Worm (Caenorhabditis elegans) whole organism, L2 larva: ENCODE measurements around the gene str-4.

Source experiments
- ZK546.5 ChIP-seq: sonication (generic microtip); optimal IDR thresholded peaks from 2 replicates; lab custom pipeline; 2017; ENCODE audit warnings: missing biosample characterization, missing genetic modification characterization
- fos-1 ChIP-seq: fragments of 150-350 bp; optimal IDR thresholded peaks from 2 replicates; lab custom pipeline; 2014; ENCODE audit warnings: missing biosample characterization, missing genetic modification characterization
- mdl-1 ChIP-seq, 2 experiments: fragments of 150-350 bp in 1 of 2; sonication (generic microtip) in 1 of 2; optimal IDR thresholded peaks; 2 replicates each; lab custom pipeline; 2017; ENCODE audit warnings: missing biosample characterization in 2 of 2, missing genetic modification characterization in 2 of 2
- nhr-11 ChIP-seq: fragments of 150-350 bp; optimal IDR thresholded peaks from 2 replicates; lab custom pipeline; 2014; ENCODE audit warnings: missing biosample characterization, missing genetic modification characterization
- nhr-237 ChIP-seq: fragments of 150-350 bp; optimal IDR thresholded peaks from 2 replicates; lab custom pipeline; 2014; ENCODE audit warnings: missing biosample characterization, missing genetic modification characterization
- nhr-77 ChIP-seq: fragments of 150-350 bp; optimal IDR thresholded peaks from 2 replicates; lab custom pipeline; 2014; ENCODE audit warnings: missing biosample characterization, missing genetic modification characterization

- TF ChIP-seq nhr-237 (tag; lab: Kevin White, UChicago): no peak
- no peak for TF ChIP-seq nhr-11
- no peak for TF ChIP-seq mdl-1 (tag; optimal IDR thresholded peaks at IDR 0.05; lab: Kevin White, UChicago)
- no peak for TF ChIP-seq ZK546.5
- no peak for TF ChIP-seq fos-1 (tag; lab: Kevin White, UChicago)
- no peak for TF ChIP-seq nhr-77
Measured at ce11 chrV:13330919-13331318, 8.6 kb downstream of the str-4 start, which contains the start of gene nhr-129.
